Worm (Caenorhabditis elegans): Measurements from ENCODE around the gene Y69A2AR.12.

DNA sequence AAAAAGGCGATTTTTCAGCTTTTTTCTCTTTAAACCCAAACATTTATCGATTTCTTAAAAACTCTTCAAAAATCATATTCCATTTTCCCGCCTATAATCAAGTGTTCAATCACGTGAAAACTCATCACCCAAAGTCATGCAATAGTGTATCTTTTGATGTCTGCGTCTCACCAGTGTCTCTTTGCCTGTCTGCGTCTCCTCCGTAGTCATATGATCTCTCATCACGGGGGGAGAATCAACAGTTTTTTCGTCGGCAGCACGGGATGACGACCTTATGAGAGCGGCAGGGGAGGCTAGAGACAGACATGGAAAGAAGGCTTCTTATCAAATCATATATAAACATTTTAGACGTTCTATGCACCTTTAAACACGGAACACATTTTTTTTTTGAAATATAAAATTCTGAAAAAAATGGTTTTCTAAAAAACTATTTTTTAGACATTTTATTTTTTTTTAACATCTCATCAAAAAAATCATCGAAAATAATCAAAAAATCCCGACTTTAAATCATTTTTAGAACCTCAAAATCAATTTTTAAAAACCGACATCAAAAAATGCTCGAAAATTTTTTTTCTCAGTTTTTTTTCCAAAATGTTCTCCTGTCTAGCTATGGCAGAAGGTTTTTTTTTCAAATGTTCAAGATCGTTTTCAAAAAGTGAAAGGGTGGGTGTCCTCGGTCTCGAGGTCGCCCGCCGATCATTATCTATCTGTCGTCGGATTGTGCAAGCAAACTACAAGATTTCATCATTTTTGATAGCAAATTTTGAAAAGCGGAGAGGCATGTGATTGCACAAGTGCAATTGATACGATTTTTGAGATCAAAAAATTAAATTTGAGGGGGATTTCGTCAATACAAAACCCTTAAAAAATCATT lies 33.8 kb downstream of the Y69A2AR.12 start:
- TF ChIP-seq ceh-100 (GFP tag; IDR thresholded peaks at IDR 0.05) (peak; percentile 77), somi-1 (GFP tag; optimal IDR thresholded peaks at IDR 0.05) (peak; percentile 99), ets-4 (GFP tag; optimal IDR thresholded peaks at IDR 0.05) (peak; percentile 90), unc-62 (GFP tag; optimal IDR thresholded peaks at IDR 0.05) (peak; percentile 62), rec-8 (tag; optimal IDR thresholded peaks at IDR 0.05) (no peak), ama-1 (optimal IDR thresholded peaks at IDR 0.05) (peak; percentile 40), ama-1 (GFP tag; optimal IDR thresholded peaks at IDR 0.05) (no peak), hrde-1 (tag; optimal IDR thresholded peaks at IDR 0.05; ENCODE audit: borderline replicate concordance) (no peak), lsl-1 (GFP tag; optimal IDR thresholded peaks at IDR 0.05) (peak; percentile 22), lin-54 (GFP tag; optimal IDR thresholded peaks at IDR 0.05) (peak; percentile 94), lin-40 (tag; optimal IDR thresholded peaks at IDR 0.05) (peak; percentile 97), ztf-18 (tag; optimal IDR thresholded peaks at IDR 0.05) (peak; percentile 68), tbx-9 (tag; optimal IDR thresholded peaks at IDR 0.05; ENCODE audit: borderline replicate concordance) (no peak), F49E8.2 (tag; optimal IDR thresholded peaks at IDR 0.05; ENCODE audit: insufficient read depth) (no peak), sea-2 (GFP tag; IDR thresholded peaks at IDR 0.05) (peak; percentile 97)
